Worm (Caenorhabditis elegans): ENCODE data around the gene pei-2.

DNA sequence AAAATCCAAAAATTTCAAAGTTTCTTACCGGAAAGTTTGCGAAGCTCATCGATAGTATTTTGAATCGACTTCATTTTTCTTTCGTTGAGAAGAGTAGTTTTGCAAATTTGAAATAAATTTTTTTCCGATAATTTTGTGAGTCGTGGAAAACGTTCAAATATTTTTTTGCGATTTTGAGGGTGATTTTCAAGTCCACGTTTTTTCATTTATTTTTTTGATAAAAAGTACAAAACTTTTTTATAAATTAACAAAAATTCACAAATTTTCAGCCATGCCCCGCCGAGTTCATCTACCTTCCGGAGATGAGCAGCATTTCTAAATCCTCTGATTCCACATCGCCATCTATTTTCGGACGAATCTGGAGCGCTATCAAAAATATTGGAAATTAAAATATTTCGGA, 44.2 kb upstream of the pei-2 start, which contains the start of gene K10C9.7:
- TF ChIP-seq ama-1 (optimal IDR thresholded peaks at IDR 0.05) (no peak), nhr-129 (tag; optimal IDR thresholded peaks at IDR 0.05) (no peak), ztf-4 (tag; optimal IDR thresholded peaks at IDR 0.05) (no peak), ztf-11 (tag; optimal IDR thresholded peaks at IDR 0.05) (no peak), unc-55 (GFP tag; optimal IDR thresholded peaks at IDR 0.05) (no peak), nhr-237 (tag; optimal IDR thresholded peaks at IDR 0.05) (no peak), elt-3 (tag; optimal IDR thresholded peaks at IDR 0.05) (no peak), lin-13 (GFP tag; optimal IDR thresholded peaks at IDR 0.05) (no peak), nhr-77 (tag; optimal IDR thresholded peaks at IDR 0.05) (no peak), ceh-82 (tag; optimal IDR thresholded peaks at IDR 0.05) (no peak), gmeb-1 (tag; optimal IDR thresholded peaks at IDR 0.05) (no peak), Y55F3AM.14 (GFP tag; optimal IDR thresholded peaks at IDR 0.05) (no peak)

All from whole organism, L2 larva.